Worm (Caenorhabditis elegans): ENCODE data around the gene ndnf-1.

ce11 chrIV:3032020-3032419 is 3.3 kb upstream of the ndnf-1 start:
- TF ChIP-seq W03F9.2 (tag; optimal IDR thresholded peaks at IDR 0.05) (no peak), him-1 (tag; optimal IDR thresholded peaks at IDR 0.05) (no peak)
